Worm (Caenorhabditis elegans): ENCODE data around the gene nhr-193.
"Not testable (repeated sequence)": the region's sequence is repeated elsewhere in the genome, so short reads cannot be mapped to it uniquely, and the experiment has no call there.

Gene nhr-193

ce11 chrV:16377188-16377587 is 35.1 kb downstream of the nhr-193 start:
- TF ChIP-seq hmbx-1 (tag; optimal IDR thresholded peaks at IDR 0.05), result no peak
- TF ChIP-seq sea-1 (GFP tag; conservative IDR thresholded peaks at IDR 0.05), result no peak
- TF ChIP-seq F13C5.2 (tag; optimal IDR thresholded peaks at IDR 0.05), result no peak
- no peak for TF ChIP-seq ceh-13 (GFP tag; optimal IDR thresholded peaks at IDR 0.05)
- no peak for TF ChIP-seq tbx-11 (GFP tag; IDR thresholded peaks at IDR 0.05)
- TF ChIP-seq ets-7 (tag; optimal IDR thresholded peaks at IDR 0.05), result no peak
- no peak for TF ChIP-seq hnd-1 (tag; optimal IDR thresholded peaks at IDR 0.05)
- TF ChIP-seq scrt-1 (GFP tag; IDR thresholded peaks at IDR 0.05), result no peak
- TF ChIP-seq B0310.2 (tag; optimal IDR thresholded peaks at IDR 0.05), result no peak
- no peak for TF ChIP-seq ceh-36 (tag; optimal IDR thresholded peaks at IDR 0.05)
- TF ChIP-seq pes-1 (GFP tag; IDR thresholded peaks at IDR 0.05), result no peak
- TF ChIP-seq tbx-37 (GFP tag; conservative IDR thresholded peaks at IDR 0.05), result no peak
- no peak for TF ChIP-seq ama-1 (optimal IDR thresholded peaks at IDR 0.05)
- TF ChIP-seq hmg-4 (GFP tag; optimal IDR thresholded peaks at IDR 0.05), result no peak

- no peak for TF ChIP-seq hmbx-1 (tag; optimal IDR thresholded peaks at IDR 0.05)
- no peak for TF ChIP-seq ceh-36 (tag; optimal IDR thresholded peaks at IDR 0.05)
- no peak for TF ChIP-seq flt-1 (GFP tag; IDR thresholded peaks at IDR 0.05)
- no peak for TF ChIP-seq scrt-1 (GFP tag; IDR thresholded peaks at IDR 0.05)
- no peak for TF ChIP-seq F13C5.2 (tag; optimal IDR thresholded peaks at IDR 0.05)
- TF ChIP-seq ets-7 (tag; optimal IDR thresholded peaks at IDR 0.05), result no peak
- no peak for TF ChIP-seq tbx-11 (GFP tag; IDR thresholded peaks at IDR 0.05)
- TF ChIP-seq hmg-4 (GFP tag; optimal IDR thresholded peaks at IDR 0.05), result no peak
- TF ChIP-seq tra-4 (tag; optimal IDR thresholded peaks at IDR 0.05), result no peak
- TF ChIP-seq pes-1 (GFP tag; IDR thresholded peaks at IDR 0.05), result no peak
- TF ChIP-seq ceh-13 (GFP tag; optimal IDR thresholded peaks at IDR 0.05), result no peak
- TF ChIP-seq hnd-1 (tag; optimal IDR thresholded peaks at IDR 0.05), result no peak
- TF ChIP-seq aly-1 (tag; optimal IDR thresholded peaks at IDR 0.05), result no peak
These were observed 35.7 kb downstream of the nhr-193 start, which contains the start of gene F13A7.1 for ce11 chrV:16377849-16378248. Gene F13A7.1 (minus strand): TSS chrV:16377949.

DNA sequence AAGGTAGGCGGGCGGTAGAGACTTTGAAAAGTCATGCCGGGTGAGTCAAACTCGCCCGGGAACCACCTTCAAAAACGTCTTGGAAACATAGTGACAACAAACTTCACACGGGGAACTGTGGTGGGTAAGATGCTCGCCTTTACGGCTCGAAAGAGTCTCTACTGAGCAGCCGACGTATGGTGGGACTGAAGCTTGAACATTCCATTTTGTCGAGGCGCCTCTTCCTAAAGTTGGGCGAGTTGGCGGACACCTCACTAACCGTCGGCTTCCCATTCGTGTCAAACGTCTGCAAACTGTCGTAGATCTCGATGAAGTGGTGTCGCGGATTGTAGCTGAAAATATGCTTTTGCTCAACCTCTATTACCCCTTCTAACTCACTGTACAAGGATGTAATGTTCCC is 40.8 kb downstream of the nhr-193 start:
- TF ChIP-seq tbx-11 (GFP tag; IDR thresholded peaks at IDR 0.05) (no peak), ceh-13 (GFP tag; optimal IDR thresholded peaks at IDR 0.05) (no peak), hnd-1 (tag; optimal IDR thresholded peaks at IDR 0.05) (no peak), pes-1 (GFP tag; IDR thresholded peaks at IDR 0.05) (no peak), ceh-36 (tag; optimal IDR thresholded peaks at IDR 0.05) (no peak), ama-1 (optimal IDR thresholded peaks at IDR 0.05) (no peak), tbx-37 (GFP tag; conservative IDR thresholded peaks at IDR 0.05) (no peak), hmg-4 (GFP tag; optimal IDR thresholded peaks at IDR 0.05) (no peak), flt-1 (GFP tag; IDR thresholded peaks at IDR 0.05) (no peak), ets-7 (tag; optimal IDR thresholded peaks at IDR 0.05) (no peak)

- TF ChIP-seq sea-1 (GFP tag; conservative IDR thresholded peaks at IDR 0.05); ets-7 (tag; optimal IDR thresholded peaks at IDR 0.05); tbx-37 (GFP tag; conservative IDR thresholded peaks at IDR 0.05): not testable (repeated sequence)
These were observed 41.6 kb downstream of the nhr-193 start, which contains the start of gene F13A7.7 for ce11 chrV:16383729-16384128. Gene F13A7.7 (minus strand): TSS chrV:16383829.

- TF ChIP-seq sea-1 (GFP tag; conservative IDR thresholded peaks at IDR 0.05) (no peak), B0310.2 (tag; optimal IDR thresholded peaks at IDR 0.05) (no peak), ceh-36 (tag; optimal IDR thresholded peaks at IDR 0.05) (no peak), F13C5.2 (tag; optimal IDR thresholded peaks at IDR 0.05) (no peak), tbx-37 (GFP tag; conservative IDR thresholded peaks at IDR 0.05) (no peak), tbx-11 (GFP tag; IDR thresholded peaks at IDR 0.05) (no peak), aly-1 (tag; optimal IDR thresholded peaks at IDR 0.05) (no peak), hmg-4 (GFP tag; optimal IDR thresholded peaks at IDR 0.05) (no peak), ceh-13 (GFP tag; optimal IDR thresholded peaks at IDR 0.05) (no peak), flt-1 (GFP tag; IDR thresholded peaks at IDR 0.05) (no peak), ets-7 (tag; optimal IDR thresholded peaks at IDR 0.05) (no peak), scrt-1 (GFP tag; IDR thresholded peaks at IDR 0.05) (no peak), pes-1 (GFP tag; IDR thresholded peaks at IDR 0.05) (no peak), hnd-1 (tag; optimal IDR thresholded peaks at IDR 0.05) (no peak), ama-1 (optimal IDR thresholded peaks at IDR 0.05) (no peak), hmbx-1 (tag; optimal IDR thresholded peaks at IDR 0.05) (no peak), tra-4 (tag; optimal IDR thresholded peaks at IDR 0.05) (no peak)
These were observed 46.2 kb downstream of the nhr-193 start, which contains the start of gene sri-65 for ce11 chrV:16388268-16388667. Gene sri-65 (minus strand): TSS chrV:16388368.

DNA sequence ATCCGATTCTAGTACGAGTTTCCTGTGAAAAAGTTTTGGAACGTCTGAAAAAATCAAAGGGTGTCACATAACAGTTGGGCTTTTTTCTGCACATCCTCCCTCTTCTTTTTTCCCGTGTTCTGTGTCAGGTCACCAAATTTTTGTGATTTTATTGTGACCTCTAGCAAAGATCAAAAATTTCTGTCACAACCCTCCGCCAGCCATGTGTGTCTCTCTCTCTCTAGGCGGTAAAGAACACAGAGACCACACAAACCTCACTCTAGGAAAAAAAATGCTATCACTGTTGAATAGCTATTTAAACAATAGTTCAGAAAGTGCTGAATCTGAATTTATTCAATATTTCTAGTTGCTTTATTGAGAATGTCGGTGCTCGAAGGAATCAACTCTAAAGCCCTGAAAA is 48.5 kb downstream of the nhr-193 start, which contains the start of gene gst-44:
Gene gst-44, plus strand, starts transcription at position 237 of the 400 bp plus-strand sequence.
- TF ChIP-seq tra-4 (tag; optimal IDR thresholded peaks at IDR 0.05), result no peak
- TF ChIP-seq hnd-1 (tag; optimal IDR thresholded peaks at IDR 0.05), result no peak
- no peak for TF ChIP-seq F13C5.2 (tag; optimal IDR thresholded peaks at IDR 0.05)
- no peak for TF ChIP-seq ets-7 (tag; optimal IDR thresholded peaks at IDR 0.05)
- TF ChIP-seq hmg-4 (GFP tag; optimal IDR thresholded peaks at IDR 0.05), result no peak
- no peak for TF ChIP-seq tbx-37 (GFP tag; conservative IDR thresholded peaks at IDR 0.05)
- no peak for TF ChIP-seq tbx-11 (GFP tag; IDR thresholded peaks at IDR 0.05)
- no peak for TF ChIP-seq aly-1 (tag; optimal IDR thresholded peaks at IDR 0.05)
- no peak for TF ChIP-seq hmbx-1 (tag; optimal IDR thresholded peaks at IDR 0.05)
- TF ChIP-seq scrt-1 (GFP tag; IDR thresholded peaks at IDR 0.05), result no peak
- no peak for TF ChIP-seq pes-1 (GFP tag; IDR thresholded peaks at IDR 0.05)
- no peak for TF ChIP-seq ceh-36 (tag; optimal IDR thresholded peaks at IDR 0.05)
- no peak for TF ChIP-seq flt-1 (GFP tag; IDR thresholded peaks at IDR 0.05)
- TF ChIP-seq ceh-13 (GFP tag; optimal IDR thresholded peaks at IDR 0.05), result no peak

ce11 chrV:16393728-16394127 is 51.6 kb downstream of the nhr-193 start, which contains the start of gene srd-63:
Gene srd-63 (minus strand): TSS chrV:16393828.
- no peak for TF ChIP-seq ama-1 (optimal IDR thresholded peaks at IDR 0.05)
- TF ChIP-seq tra-4 (tag; optimal IDR thresholded peaks at IDR 0.05), result no peak
- no peak for TF ChIP-seq hmg-4 (GFP tag; optimal IDR thresholded peaks at IDR 0.05)
- no peak for TF ChIP-seq ets-7 (tag; optimal IDR thresholded peaks at IDR 0.05)
- TF ChIP-seq scrt-1 (GFP tag; IDR thresholded peaks at IDR 0.05), result no peak
- TF ChIP-seq aly-1 (tag; optimal IDR thresholded peaks at IDR 0.05), result no peak
- TF ChIP-seq hmbx-1 (tag; optimal IDR thresholded peaks at IDR 0.05), result no peak
- no peak for TF ChIP-seq tbx-37 (GFP tag; conservative IDR thresholded peaks at IDR 0.05)
- TF ChIP-seq B0310.2 (tag; optimal IDR thresholded peaks at IDR 0.05), result no peak
